Worm (Caenorhabditis elegans): Measurements from ENCODE around the gene srx-56.
"Not testable (repeated sequence)": the region's sequence is repeated elsewhere in the genome, so short reads cannot be mapped to it uniquely, and the experiment has no call there.

DNA sequence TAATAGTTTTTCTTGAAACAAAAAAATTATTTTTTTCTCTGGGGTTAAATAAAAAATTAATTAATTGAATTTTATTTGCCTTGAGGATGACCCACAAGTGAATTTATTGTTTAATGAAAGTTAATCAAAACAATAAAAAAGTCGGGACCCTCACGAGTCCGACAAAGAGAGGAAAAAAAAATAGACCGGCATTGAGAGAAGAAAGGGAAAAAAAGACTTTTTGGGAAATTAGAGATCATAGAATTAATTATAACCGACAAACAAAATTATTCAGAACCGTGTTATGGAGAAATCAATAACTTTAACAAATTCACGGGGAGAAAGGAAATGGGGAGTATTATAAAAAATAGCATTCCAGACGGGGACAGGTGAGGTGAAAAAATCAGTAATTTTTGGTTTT is 37.0 kb upstream of the srx-56 start, which contains the start of gene F10G2.7:
- not testable (repeated sequence) for TF ChIP-seq sma-3 (GFP tag; optimal IDR thresholded peaks at IDR 0.05); nhr-12 (tag; optimal IDR thresholded peaks at IDR 0.05); nhr-6 (tag; optimal IDR thresholded peaks at IDR 0.05); egl-27 (tag; optimal IDR thresholded peaks at IDR 0.05); elt-3 (tag; optimal IDR thresholded peaks at IDR 0.05); fos-1 (tag; optimal IDR thresholded peaks at IDR 0.05)
